Fruit fly (Drosophila melanogaster): Measurements from ENCODE around the gene CG18628.

Gene CG18628

dm6 chr3L:10656451-10657198 lies 17.1 kb downstream of the CG18628 start (continued):
- TF ChIP-seq Hand (GFP tag; optimal IDR thresholded peaks at IDR 0.05) (no peak), chm (GFP tag; IDR thresholded peaks at IDR 0.05) (peak; percentile 23; the same call in 1 of the 2 replicates), CG34422 (GFP tag; IDR thresholded peaks at IDR 0.05) (no peak; the same call in 2 of the 3 replicates), unpg (GFP tag; optimal IDR thresholded peaks at IDR 0.05) (peak; percentile 69), Spps (tag; optimal IDR thresholded peaks at IDR 0.05) (peak; percentile 24), CG31224 (GFP tag; IDR thresholded peaks at IDR 0.05) (no peak), Taf1 (GFP tag; IDR thresholded peaks at IDR 0.05) (no peak), caup (GFP tag; optimal IDR thresholded peaks at IDR 0.05; ENCODE audit: severe bottlenecking) (peak; percentile 81), jing (GFP tag; optimal IDR thresholded peaks at IDR 0.05) (peak; percentile 16), rib (GFP tag; IDR thresholded peaks at IDR 0.05) (no peak), Elba2 (GFP tag; optimal IDR thresholded peaks at IDR 0.05) (no peak), Asciz (GFP tag; optimal IDR thresholded peaks at IDR 0.05) (peak; percentile 91), pita (GFP tag; optimal IDR thresholded peaks at IDR 0.05) (no peak), Ada2b (GFP tag; IDR thresholded peaks at IDR 0.05) (peak; percentile 28; the same call in 1 of the 2 replicates), ash1 (GFP tag; optimal IDR thresholded peaks at IDR 0.05) (peak; percentile 38), bab2 (GFP tag; optimal IDR thresholded peaks at IDR 0.05) (peak; percentile 81), Neu2 (GFP tag; optimal IDR thresholded peaks at IDR 0.05; ENCODE audit: borderline replicate concordance) (no peak), NC2α (GFP tag; optimal IDR thresholded peaks at IDR 0.05) (peak; percentile 63), Adf1 (GFP tag; IDR thresholded peaks at IDR 0.05) (no peak), CG17802 (tag; optimal IDR thresholded peaks at IDR 0.05) (no peak), pnt (GFP tag; optimal IDR thresholded peaks at IDR 0.05) (peak; percentile 41), row (GFP tag; IDR thresholded peaks at IDR 0.05) (no peak), CG12071 (GFP tag; optimal IDR thresholded peaks at IDR 0.05) (peak; percentile 88), CG9797 (GFP tag; optimal IDR thresholded peaks at IDR 0.05) (no peak), Drgx (GFP tag; IDR thresholded peaks at IDR 0.05) (no peak; the same call in 1 of the 2 replicates), sens-2 (GFP tag; IDR thresholded peaks at IDR 0.05) (no peak), ab (GFP tag; optimal IDR thresholded peaks at IDR 0.05) (no peak), ro (GFP tag; IDR thresholded peaks at IDR 0.05) (no peak), CG18476 (GFP tag; optimal IDR thresholded peaks at IDR 0.05) (peak; percentile 37), CG30431 (GFP tag; optimal IDR thresholded peaks at IDR 0.05) (no peak), CG9609 (GFP tag; optimal IDR thresholded peaks at IDR 0.05) (no peak), Mes4 (GFP tag; optimal IDR thresholded peaks at IDR 0.05) (peak; percentile 70), zen (tag; optimal IDR thresholded peaks at IDR 0.05) (no peak), z (GFP tag; IDR thresholded peaks at IDR 0.05) (no peak), CG6854 (GFP tag; optimal IDR thresholded peaks at IDR 0.05) (no peak), az2 (GFP tag; optimal IDR thresholded peaks at IDR 0.05) (peak; percentile 32), luna (GFP tag; optimal IDR thresholded peaks at IDR 0.05) (no peak), Hey (tag; optimal IDR thresholded peaks at IDR 0.05) (peak; percentile 60), nerfin-2 (GFP tag; IDR thresholded peaks at IDR 0.05; ENCODE audit: partially characterized antibody) (no peak), D19A (tag; optimal IDR thresholded peaks at IDR 0.05) (peak; percentile 34), E2f2 (GFP tag; IDR thresholded peaks at IDR 0.05) (no peak), CG11456 (GFP tag; IDR thresholded peaks at IDR 0.05) (no peak; the same call in 2 of the 3 replicates), Fer2 (tag; optimal IDR thresholded peaks at IDR 0.05) (peak; percentile 7), wek (GFP tag; optimal IDR thresholded peaks at IDR 0.05) (peak; percentile 77), HLHmδ (GFP tag; optimal IDR thresholded peaks at IDR 0.05) (no peak), br (optimal IDR thresholded peaks at IDR 0.05) (no peak), ind (GFP tag; optimal IDR thresholded peaks at IDR 0.05) (no peak), HLH4C (GFP tag; IDR thresholded peaks at IDR 0.05; ENCODE audit: partially characterized antibody) (no peak), H2.0 (GFP tag; IDR thresholded peaks at IDR 0.05) (no peak), lov (optimal IDR thresholded peaks at IDR 0.05) (no peak), lov (GFP tag; IDR thresholded peaks at IDR 0.05) (no peak)
